3 fruit fly cellular contexts compared by ENCODE assay signal in genomic region chr2L:2163568-2163953, dm6.
TF ChIP-seq lines count a peak whose summit lies in the region.

No protein-coding gene starts in this region.

TF ChIP-seq in whole organism, embryonic, 481 proteins besides CTCF, POLR2A, EP300 and RAD21 (continued from another document and continues in another):
- TF ChIP-seq lov (optimal IDR thresholded peaks at IDR 0.05; lab: Kevin White, UChicago) (no peak), lov (GFP tag; IDR thresholded peaks at IDR 0.05; lab: Robert Waterston, UW) (peak; percentile 97), Atf3 (GFP tag; optimal IDR thresholded peaks at IDR 0.05; lab: Kevin White, UChicago) (peak; percentile 94), CG6813 (GFP tag; optimal IDR thresholded peaks at IDR 0.05; lab: Kevin White, UChicago) (peak; percentile 90), ase (GFP tag; IDR thresholded peaks at IDR 0.05; lab: Robert Waterston, UW) (peak; percentile 90), gsb-n (tag; optimal IDR thresholded peaks at IDR 0.05; lab: Kevin White, UChicago) (peak; percentile 89), Antp (GFP tag; optimal IDR thresholded peaks at IDR 0.05; lab: Kevin White, UChicago) (peak; percentile 91), Scr (GFP tag; IDR thresholded peaks at IDR 0.05; lab: Robert Waterston, UW; ENCODE audit: partially characterized antibody) (no peak), CG8478 (optimal IDR thresholded peaks at IDR 0.05; lab: Kevin White, UChicago) (no peak), D (optimal IDR thresholded peaks at IDR 0.05; lab: Kevin White, UChicago) (no peak), D (GFP tag; optimal IDR thresholded peaks at IDR 0.05; lab: Kevin White, UChicago) (peak; percentile 91), hth (optimal IDR thresholded peaks at IDR 0.05; lab: Kevin White, UChicago) (no peak), CG3838 (GFP tag; optimal IDR thresholded peaks at IDR 0.05; lab: Kevin White, UChicago) (peak; percentile 73), Sry-β (GFP tag; optimal IDR thresholded peaks at IDR 0.05; lab: Kevin White, UChicago) (peak; percentile 58), CG43689 (GFP tag; IDR thresholded peaks at IDR 0.05; lab: Robert Waterston, UW) (peak; percentile 65), CG15269 (tag; optimal IDR thresholded peaks at IDR 0.05; lab: Kevin White, UChicago) (peak; percentile 79), Ravus (GFP tag; IDR thresholded peaks at IDR 0.05; lab: Robert Waterston, UW) (peak; percentile 50), chinmo (GFP tag; IDR thresholded peaks at IDR 0.05; lab: Robert Waterston, UW; ENCODE audit: partially characterized antibody) (no peak), disco-r (GFP tag; optimal IDR thresholded peaks at IDR 0.05; lab: Kevin White, UChicago) (peak; percentile 67), tx (GFP tag; optimal IDR thresholded peaks at IDR 0.05; lab: Kevin White, UChicago) (peak; percentile 90), hb (GFP tag; IDR thresholded peaks at IDR 0.05; lab: Robert Waterston, UW; ENCODE audit: partially characterized antibody) (no peak), Sin3A (optimal IDR thresholded peaks at IDR 0.05; lab: Kevin White, UChicago) (no peak), ind (GFP tag; optimal IDR thresholded peaks at IDR 0.05; lab: Kevin White, UChicago) (peak; percentile 82), CG15601 (tag; optimal IDR thresholded peaks at IDR 0.05; lab: Kevin White, UChicago) (peak; percentile 86), nerfin-2 (GFP tag; IDR thresholded peaks at IDR 0.05; lab: Robert Waterston, UW; ENCODE audit: partially characterized antibody) (no peak), inv (GFP tag; IDR thresholded peaks at IDR 0.05; lab: Robert Waterston, UW; ENCODE audit: partially characterized antibody) (no peak), dysf (GFP tag; IDR thresholded peaks at IDR 0.05; lab: Robert Waterston, UW) (peak; percentile 91), CG1233 (GFP tag; optimal IDR thresholded peaks at IDR 0.05; lab: Kevin White, UChicago) (peak; percentile 87), ems (GFP tag; optimal IDR thresholded peaks at IDR 0.05; lab: Kevin White, UChicago) (peak; percentile 85), Nf-YB (GFP tag; optimal IDR thresholded peaks at IDR 0.05; lab: Kevin White, UChicago) (peak; percentile 58), yki (optimal IDR thresholded peaks at IDR 0.05; lab: Kevin White, UChicago) (no peak), CG18764 (GFP tag; optimal IDR thresholded peaks at IDR 0.05; lab: Kevin White, UChicago) (peak; percentile 78), insv (GFP tag; optimal IDR thresholded peaks at IDR 0.05; lab: Kevin White, UChicago) (no peak), Dref (GFP tag; IDR thresholded peaks at IDR 0.05; lab: Robert Waterston, UW) (no peak), chif (GFP tag; optimal IDR thresholded peaks at IDR 0.05; lab: Kevin White, UChicago) (peak; percentile 87 to 93), CG7987 (GFP tag; optimal IDR thresholded peaks at IDR 0.05; lab: Kevin White, UChicago) (peak; percentile 57), Adf1 (GFP tag; IDR thresholded peaks at IDR 0.05; lab: Robert Waterston, UW) (peak; percentile 10; the same call in 1 of the 2 replicates), sima (GFP tag; optimal IDR thresholded peaks at IDR 0.05; lab: Kevin White, UChicago) (peak; percentile 68), fd3F (GFP tag; optimal IDR thresholded peaks at IDR 0.05; lab: Kevin White, UChicago) (peak; percentile 40), E2f1 (GFP tag; IDR thresholded peaks at IDR 0.05; lab: Robert Waterston, UW) (peak; percentile 93), pros (GFP tag; optimal IDR thresholded peaks at IDR 0.05; lab: Kevin White, UChicago) (peak; percentile 63), CG7928 (GFP tag; optimal IDR thresholded peaks at IDR 0.05; lab: Kevin White, UChicago) (peak; percentile 27), scrt (GFP tag; optimal IDR thresholded peaks at IDR 0.05; lab: Kevin White, UChicago) (peak; percentile 60), tll (GFP tag; optimal IDR thresholded peaks at IDR 0.05; lab: Kevin White, UChicago) (peak in 1 of 2 experiments; percentile 56)

TF ChIP-seq in whole organism, prepupa, 60 proteins besides CTCF, POLR2A, EP300 and RAD21 (continued from another document):
- TF ChIP-seq topi (GFP tag; optimal IDR thresholded peaks at IDR 0.05; lab: Kevin White, UChicago) (peak; percentile 96), net (GFP tag; optimal IDR thresholded peaks at IDR 0.05; lab: Kevin White, UChicago) (peak; percentile 85), CG34406 (GFP tag; optimal IDR thresholded peaks at IDR 0.05; lab: Kevin White, UChicago) (peak; percentile 89), Lpt (GFP tag; optimal IDR thresholded peaks at IDR 0.05; lab: Kevin White, UChicago) (peak; percentile 79), Blimp-1 (GFP tag; optimal IDR thresholded peaks at IDR 0.05; lab: Kevin White, UChicago) (peak; percentile 81), Eip78C (GFP tag; lab: Kevin White, UChicago) (peak; percentile 96), dsx (GFP tag; optimal IDR thresholded peaks at IDR 0.05; lab: Kevin White, UChicago; ENCODE audit: poor library complexity, severe bottlenecking) (peak; percentile 92), CG6808 (GFP tag; optimal IDR thresholded peaks at IDR 0.05; lab: Kevin White, UChicago) (peak; percentile 95), Sox15 (GFP tag; optimal IDR thresholded peaks at IDR 0.05; lab: Kevin White, UChicago) (peak; percentile 88), Sox102F (GFP tag; optimal IDR thresholded peaks at IDR 0.05; lab: Kevin White, UChicago) (peak; percentile 97), vri (GFP tag; optimal IDR thresholded peaks at IDR 0.05; lab: Kevin White, UChicago) (peak; percentile 91), CG9139 (GFP tag; optimal IDR thresholded peaks at IDR 0.05; lab: Kevin White, UChicago) (peak; percentile 89), CG6854 (GFP tag; optimal IDR thresholded peaks at IDR 0.05; lab: Kevin White, UChicago) (peak; percentile 92), achi (GFP tag; optimal IDR thresholded peaks at IDR 0.05; lab: Kevin White, UChicago) (peak; percentile 93), Ets96B (tag; optimal IDR thresholded peaks at IDR 0.05; lab: Kevin White, UChicago) (peak; percentile 93), esn (GFP tag; optimal IDR thresholded peaks at IDR 0.05; lab: Kevin White, UChicago) (peak; percentile 97), CG4318 (GFP tag; optimal IDR thresholded peaks at IDR 0.05; lab: Kevin White, UChicago) (peak; percentile 75), fkh (GFP tag; optimal IDR thresholded peaks at IDR 0.05; lab: Kevin White, UChicago) (peak; percentile 35), Smox (GFP tag; optimal IDR thresholded peaks at IDR 0.05; lab: Kevin White, UChicago) (peak; percentile 93), CG8319 (GFP tag; optimal IDR thresholded peaks at IDR 0.05; lab: Kevin White, UChicago) (peak; percentile 83), cyc (GFP tag; optimal IDR thresholded peaks at IDR 0.05; lab: Kevin White, UChicago) (peak; percentile 94), fd59A (GFP tag; optimal IDR thresholded peaks at IDR 0.05; lab: Kevin White, UChicago) (peak; percentile 97), CG10631 (GFP tag; optimal IDR thresholded peaks at IDR 0.05; lab: Kevin White, UChicago) (peak; percentile 96), CG31627 (GFP tag; optimal IDR thresholded peaks at IDR 0.05; lab: Kevin White, UChicago) (peak; percentile 95), CG8632 (GFP tag; optimal IDR thresholded peaks at IDR 0.05; lab: Kevin White, UChicago) (peak; percentile 86), Hr38 (GFP tag; optimal IDR thresholded peaks at IDR 0.05; lab: Kevin White, UChicago) (no peak), Hr4 (GFP tag; optimal IDR thresholded peaks at IDR 0.05; lab: Kevin White, UChicago) (peak; percentile 89), acj6 (GFP tag; optimal IDR thresholded peaks at IDR 0.05; lab: Kevin White, UChicago) (peak; percentile 88), pdm3 (GFP tag; optimal IDR thresholded peaks at IDR 0.05; lab: Kevin White, UChicago) (peak; percentile 92), ss (GFP tag; optimal IDR thresholded peaks at IDR 0.05; lab: Kevin White, UChicago) (peak; percentile 94 to 99), CG15336 (GFP tag; IDR thresholded peaks at IDR 0.05; lab: Robert Waterston, UW) (peak; percentile 92), Eip93F (GFP tag; optimal IDR thresholded peaks at IDR 0.05; lab: Kevin White, UChicago) (peak; percentile 85), CG16779 (tag; optimal IDR thresholded peaks at IDR 0.05; lab: Kevin White, UChicago) (peak; percentile 85), CG6276 (GFP tag; optimal IDR thresholded peaks at IDR 0.05; lab: Kevin White, UChicago) (peak; percentile 76), salr (GFP tag; optimal IDR thresholded peaks at IDR 0.05; lab: Kevin White, UChicago) (peak; percentile 68 to 95), fd85E (GFP tag; optimal IDR thresholded peaks at IDR 0.05; lab: Kevin White, UChicago) (peak; percentile 65)
TF ChIP-seq in whole organism, prepupa: peak in this region for 59.

TF ChIP-seq in whole organism, wandering third instar larva, 38 proteins besides CTCF, POLR2A, EP300 and RAD21 (continued from another document):
- TF ChIP-seq ey (GFP tag; optimal IDR thresholded peaks at IDR 0.05; lab: Kevin White, UChicago) (peak; percentile 93), CrebA (GFP tag; optimal IDR thresholded peaks at IDR 0.05; lab: Kevin White, UChicago; ENCODE audit: borderline replicate concordance) (no peak), HLH106 (tag; optimal IDR thresholded peaks at IDR 0.05; lab: Kevin White, UChicago) (peak; percentile 92), usp (GFP tag; optimal IDR thresholded peaks at IDR 0.05; lab: Kevin White, UChicago) (no peak), Vsx2 (GFP tag; optimal IDR thresholded peaks at IDR 0.05; lab: Kevin White, UChicago; ENCODE audit: partially characterized antibody) (peak; percentile 53), rgr (GFP tag; optimal IDR thresholded peaks at IDR 0.05; lab: Kevin White, UChicago) (peak; percentile 86), Mio (GFP tag; optimal IDR thresholded peaks at IDR 0.05; lab: Kevin White, UChicago) (peak; percentile 34)
TF ChIP-seq in whole organism, wandering third instar larva: peak in this region for 27.
